Fruit fly (Drosophila melanogaster) whole organism, embryonic: Measurements from ENCODE around the gene mRpL15.
A peak's percentile ranks its signal among the peaks of the same experiment; 100 is the strongest.

Experiments
- B-H2 ChIP-seq: fragments of 200-800 bp; sonication (Bioruptor generic); optimal IDR thresholded peaks from 2 replicates; lab custom pipeline; 2018; ENCODE audit warnings: missing biosample characterization, mild to moderate bottlenecking, missing genetic modification characterization
- CG10209 ChIP-seq: fragments of 200-800 bp; sonication (Bioruptor generic); optimal IDR thresholded peaks from 3 replicates; lab custom pipeline; 2017; ENCODE audit warnings: missing biosample characterization, mild to moderate bottlenecking, missing genetic modification characterization, missing genetic modification reagents
- CG11085 ChIP-seq: fragments of 200-800 bp; sonication (Bioruptor generic); IDR thresholded peaks from 2 replicates; pipeline ENCODE4 v1.3.6; 2022; ENCODE audit warnings: missing biosample characterization, missing genetic modification characterization
- CG11456 ChIP-seq: fragments of 200-800 bp; sonication (Bioruptor generic); IDR thresholded peaks from 3 replicates; pipeline ENCODE4 v1.3.6; 2022; ENCODE audit warnings: missing biosample characterization, missing genetic modification characterization
- CG11560 ChIP-seq: fragments of 200-800 bp; sonication (Bioruptor generic); IDR thresholded peaks from 3 replicates; pipeline ENCODE4 v1.3.6; 2022; ENCODE audit warnings: missing biosample characterization, missing genetic modification characterization
- CG13287 ChIP-seq: fragments of 200-800 bp; sonication (Bioruptor generic); IDR thresholded peaks from 2 replicates; pipeline ENCODE4 v1.3.6; 2022; ENCODE audit warnings: missing biosample characterization, missing genetic modification characterization; ENCODE audit not compliant: partially characterized antibody
- CG13424 ChIP-seq: fragments of 200-800 bp; sonication (Bioruptor generic); optimal IDR thresholded peaks from 2 replicates; lab custom pipeline; 2019; ENCODE audit warnings: missing biosample characterization, mild to moderate bottlenecking, missing genetic modification characterization, moderate library complexity
- CG14014 ChIP-seq: fragments of 200-800 bp; sonication (Bioruptor generic); IDR thresholded peaks from 2 replicates; pipeline ENCODE4 v1.3.6; 2022; ENCODE audit warnings: missing biosample characterization, missing genetic modification characterization
- CG14050 ChIP-seq: fragments of 200-800 bp; sonication (Bioruptor generic); IDR thresholded peaks from 3 replicates; pipeline ENCODE4 v1.3.6; 2022; ENCODE audit warnings: missing biosample characterization, missing genetic modification characterization
- CG15011 ChIP-seq: fragments of 200-800 bp; sonication (Bioruptor generic); optimal IDR thresholded peaks from 3 replicates; lab custom pipeline; 2018; ENCODE audit warnings: missing biosample characterization, mild to moderate bottlenecking, missing genetic modification characterization
- CG17359 ChIP-seq: fragments of 200-800 bp; sonication (Bioruptor generic); optimal IDR thresholded peaks from 3 replicates; lab custom pipeline; 2018; ENCODE audit warnings: missing biosample characterization, mild to moderate bottlenecking, missing genetic modification characterization, moderate library complexity
- CG4730 ChIP-seq: fragments of 200-800 bp; sonication (Bioruptor generic); IDR thresholded peaks from 2 replicates; pipeline ENCODE4 v1.3.6; 2022; ENCODE audit warnings: missing biosample characterization, missing genetic modification characterization
- CG7745 ChIP-seq: fragments of 200-800 bp; sonication (Bioruptor generic); optimal IDR thresholded peaks from 2 replicates; lab custom pipeline; 2018; ENCODE audit warnings: missing biosample characterization, mild to moderate bottlenecking, missing genetic modification characterization, moderate library complexity
- CG8089 ChIP-seq: fragments of 200-800 bp; sonication (Bioruptor generic); optimal IDR thresholded peaks from 3 replicates; lab custom pipeline; 2016; ENCODE audit warnings: missing biosample characterization, missing genetic modification characterization
- CG8388 ChIP-seq: fragments of 200-800 bp; sonication (Bioruptor generic); optimal IDR thresholded peaks from 2 replicates; lab custom pipeline; 2019; ENCODE audit warnings: missing biosample characterization, mild to moderate bottlenecking, missing genetic modification characterization, moderate library complexity
- CG9437 ChIP-seq: fragments of 200-800 bp; sonication (Bioruptor generic); optimal IDR thresholded peaks from 2 replicates; lab custom pipeline; 2018; ENCODE audit warnings: missing biosample characterization, mild to moderate bottlenecking, missing genetic modification characterization
- Dad ChIP-seq: fragments of 200-800 bp; sonication (Bioruptor generic); optimal IDR thresholded peaks from 3 replicates; lab custom pipeline; 2016; ENCODE audit warnings: missing biosample characterization, missing genetic modification characterization
- Dbx ChIP-seq: fragments of 200-800 bp; sonication (Bioruptor generic); IDR thresholded peaks from 3 replicates; pipeline ENCODE4 v1.3.6; 2022; ENCODE audit warnings: missing biosample characterization, missing genetic modification characterization
- H2.0 ChIP-seq: fragments of 200-800 bp; sonication (Bioruptor generic); IDR thresholded peaks from 2 replicates; pipeline ENCODE4 v1.3.6; 2022; ENCODE audit warnings: missing biosample characterization, missing genetic modification characterization
- Hmr ChIP-seq: fragments of 200-800 bp; sonication (Bioruptor generic); optimal IDR thresholded peaks from 3 replicates; lab custom pipeline; 2017; ENCODE audit warnings: mild to moderate bottlenecking, missing biosample characterization, missing genetic modification reagents, missing genetic modification characterization
- Hr51 ChIP-seq, 2 experiments: fragments of 200-800 bp; sonication (Bioruptor generic); optimal IDR thresholded peaks; 2 replicates in 1 of 2; 3 replicates in 1 of 2; lab custom pipeline; 2016 to 2018; ENCODE audit warnings: missing biosample characterization in 2 of 2, missing genetic modification characterization in 2 of 2, mild to moderate bottlenecking in 1 of 2, moderate library complexity in 1 of 2
- Hsf ChIP-seq: fragments of 200-800 bp; sonication (Bioruptor generic); optimal IDR thresholded peaks from 3 replicates; lab custom pipeline; 2016; ENCODE audit warnings: missing biosample characterization, missing genetic modification characterization
- Jarid2 ChIP-seq: fragments of 200-800 bp; sonication (Bioruptor generic); optimal IDR thresholded peaks from 3 replicates; lab custom pipeline; 2017; ENCODE audit warnings: mild to moderate bottlenecking, missing biosample characterization, missing genetic modification reagents, missing genetic modification characterization
- MBD-R2 ChIP-seq: fragments of 200-800 bp; sonication (Bioruptor generic); IDR thresholded peaks from 2 replicates; pipeline ENCODE4 v1.3.6; 2022; ENCODE audit warnings: missing biosample characterization, missing genetic modification characterization
- MTF-1 ChIP-seq: fragments of 200-800 bp; sonication (Bioruptor generic); optimal IDR thresholded peaks from 2 replicates; lab custom pipeline; 2018; ENCODE audit warnings: missing biosample characterization, mild to moderate bottlenecking, missing genetic modification characterization, borderline replicate concordance
- Max ChIP-seq: fragments of 200-800 bp; sonication (Bioruptor generic); optimal IDR thresholded peaks from 2 replicates; lab custom pipeline; 2016; ENCODE audit warnings: missing biosample characterization, mild to moderate bottlenecking, missing genetic modification characterization
- NFAT ChIP-seq: fragments of 200-800 bp; sonication (Bioruptor generic); IDR thresholded peaks from 2 replicates; pipeline ENCODE4 v1.3.6; 2022; ENCODE audit warnings: missing biosample characterization, missing genetic modification characterization
- NfI ChIP-seq: fragments of 200-800 bp; sonication (Bioruptor generic); optimal IDR thresholded peaks from 3 replicates; lab custom pipeline; 2018; ENCODE audit warnings: missing biosample characterization, mild to moderate bottlenecking, missing genetic modification characterization, moderate library complexity
- Optix ChIP-seq: fragments of 200-800 bp; sonication (Bioruptor generic); IDR thresholded peaks from 3 replicates; pipeline ENCODE4 v1.3.6; 2022; ENCODE audit warnings: missing biosample characterization, missing genetic modification characterization
- Ssrp ChIP-seq: fragments of 200-800 bp; sonication (Bioruptor generic); optimal IDR thresholded peaks from 2 replicates; lab custom pipeline; 2018; ENCODE audit warnings: missing biosample characterization, mild to moderate bottlenecking, missing genetic modification characterization, moderate library complexity
- bab2 ChIP-seq: fragments of 200-800 bp; sonication (Bioruptor generic); optimal IDR thresholded peaks from 2 replicates; lab custom pipeline; 2016; ENCODE audit warnings: missing biosample characterization, missing genetic modification characterization
- cas ChIP-seq: fragments of 200-800 bp; sonication (Bioruptor generic); IDR thresholded peaks from 2 replicates; pipeline ENCODE4 v1.3.6; 2022; ENCODE audit warnings: missing biosample characterization, missing genetic modification characterization
- cato ChIP-seq: fragments of 200-800 bp; sonication (Bioruptor generic); optimal IDR thresholded peaks from 2 replicates; lab custom pipeline; 2016; ENCODE audit warnings: missing biosample characterization, missing genetic modification characterization, borderline replicate concordance
- chinmo ChIP-seq: fragments of 200-800 bp; sonication (Bioruptor generic); IDR thresholded peaks from 4 replicates; pipeline ENCODE4 v1.3.6; 2022; ENCODE audit warnings: missing biosample characterization, missing genetic modification characterization; ENCODE audit not compliant: partially characterized antibody
- chn ChIP-seq: fragments of 200-800 bp; sonication (Bioruptor generic); optimal IDR thresholded peaks from 2 replicates; lab custom pipeline; 2016; ENCODE audit warnings: missing biosample characterization, missing genetic modification characterization
- corto ChIP-seq: fragments of 200-800 bp; sonication (Bioruptor generic); optimal IDR thresholded peaks from 2 replicates; lab custom pipeline; 2016; ENCODE audit warnings: missing biosample characterization, mild to moderate bottlenecking, missing genetic modification characterization, moderate library complexity
- croc ChIP-seq: fragments of 200-800 bp; sonication (Bioruptor generic); conservative IDR thresholded peaks from 3 replicates; pipeline ENCODE4 v1.3.6; 2022; ENCODE audit warnings: missing biosample characterization, missing genetic modification characterization
- emc ChIP-seq: fragments of 200-800 bp; sonication (Bioruptor generic); optimal IDR thresholded peaks from 2 replicates; lab custom pipeline; 2016; ENCODE audit warnings: missing biosample characterization, missing genetic modification characterization
- esg ChIP-seq: fragments of 200-800 bp; sonication (Bioruptor generic); conservative IDR thresholded peaks from 2 replicates; pipeline ENCODE4 v1.3.6; 2022; ENCODE audit warnings: missing biosample characterization, missing genetic modification characterization
- eve ChIP-seq, 2 experiments: fragments of >200 bp; optimal IDR thresholded peaks; 2 replicates each; lab custom pipeline; 2017; ENCODE audit warnings: missing biosample characterization in 2 of 2, missing genetic modification characterization in 2 of 2
- lola ChIP-seq, 3 experiments: fragments of >200 bp in 2 of 3; fragments of 200-800 bp in 1 of 3; sonication (Bioruptor generic) in 1 of 3; optimal IDR thresholded peaks; 2 replicates each; lab custom pipeline; 2017 to 2019; ENCODE audit warnings: missing biosample characterization in 3 of 3, missing genetic modification characterization in 3 of 3, mild to moderate bottlenecking in 1 of 3, moderate library complexity in 1 of 3
- luna ChIP-seq: fragments of 200-800 bp; sonication (Bioruptor generic); optimal IDR thresholded peaks from 2 replicates; lab custom pipeline; 2016; ENCODE audit warnings: missing biosample characterization, missing genetic modification characterization
- slbo ChIP-seq: fragments of 200-800 bp; sonication (Bioruptor generic); IDR thresholded peaks from 2 replicates; pipeline ENCODE4 v1.3.6; 2022; ENCODE audit warnings: missing biosample characterization, missing genetic modification characterization
- slou ChIP-seq: fragments of 200-800 bp; sonication (Bioruptor generic); optimal IDR thresholded peaks from 3 replicates; lab custom pipeline; 2016; ENCODE audit warnings: missing biosample characterization, missing genetic modification characterization
- sob ChIP-seq: fragments of 200-800 bp; sonication (Bioruptor generic); IDR thresholded peaks from 2 replicates; pipeline ENCODE4 v1.3.6; 2022; ENCODE audit warnings: missing biosample characterization, missing genetic modification characterization
- tin ChIP-seq: fragments of 200-800 bp; sonication (Bioruptor generic); optimal IDR thresholded peaks from 3 replicates; lab custom pipeline; 2016; ENCODE audit warnings: missing biosample characterization, missing genetic modification characterization
- unc-4 ChIP-seq: fragments of 200-800 bp; sonication (Bioruptor generic); IDR thresholded peaks from 2 replicates; pipeline ENCODE4 v1.3.6; 2022; ENCODE audit warnings: missing biosample characterization, missing genetic modification characterization; ENCODE audit not compliant: partially characterized antibody
- vnd ChIP-seq: fragments of 200-800 bp; sonication (Bioruptor generic); IDR thresholded peaks from 3 replicates; pipeline ENCODE4 v1.3.6; 2022; ENCODE audit warnings: missing biosample characterization, missing genetic modification characterization; ENCODE audit not compliant: partially characterized antibody
- zfh1 ChIP-seq: fragments of 200-800 bp; sonication (Bioruptor generic); IDR thresholded peaks from 3 replicates; pipeline ENCODE4 v1.3.6; 2022; ENCODE audit warnings: missing biosample characterization, missing genetic modification characterization

The mRpL15 gene

dm6 chr3L:20470991-20471498 is 35.0 kb upstream of the mRpL15 start (continued):
- TF ChIP-seq CG11560 (tag; lab: Robert Waterston, UW) (no peak), CG10209 (peak; percentile 24), Dbx (GFP tag; lab: Robert Waterston, UW) (no peak), Max (GFP tag; lab: Kevin White, UChicago) (peak; percentile 55), cato (GFP tag; lab: Kevin White, UChicago) (no peak), Jarid2 (GFP tag; lab: Kevin White, UChicago) (peak; percentile 9), sob (GFP tag; lab: Robert Waterston, UW) (peak; percentile 52), unc-4 (no peak), CG17359 (tag; lab: Kevin White, UChicago) (peak; percentile 59), CG13424 (tag; lab: Kevin White, UChicago) (peak; percentile 44), slbo (GFP tag; lab: Robert Waterston, UW) (peak; percentile 42; the same call in 1 of the 2 replicates), Hr51 (GFP tag; optimal IDR thresholded peaks at IDR 0.05; lab: Kevin White, UChicago) (peak in 1 of 2 experiments; percentile 70), Dad (no peak), lola (GFP tag; optimal IDR thresholded peaks at IDR 0.05; lab: Kevin White, UChicago) (no peak), Optix (GFP tag; lab: Robert Waterston, UW) (peak; percentile 61; the same call in 2 of the 3 replicates), Hmr (peak; percentile 42), eve (GFP tag; optimal IDR thresholded peaks at IDR 0.05; lab: Kevin White, UChicago) (peak in 1 of 2 experiments; percentile 54), tin (GFP tag; lab: Kevin White, UChicago) (peak; percentile 48), CG13287 (GFP tag; lab: Robert Waterston, UW) (no peak), chinmo (GFP tag; lab: Robert Waterston, UW) (peak; percentile 84), MBD-R2 (GFP tag; lab: Robert Waterston, UW) (peak; percentile 30; the same call in 1 of the 2 replicates), vnd (GFP tag; lab: Robert Waterston, UW) (no peak), zfh1 (GFP tag; lab: Robert Waterston, UW) (peak; percentile 65; the same call in 1 of the 3 replicates), CG14050 (GFP tag; lab: Robert Waterston, UW) (peak; percentile 58), B-H2 (GFP tag; lab: Kevin White, UChicago) (no peak), CG8089 (GFP tag; lab: Kevin White, UChicago) (no peak), CG11456 (GFP tag; lab: Robert Waterston, UW) (no peak), CG11085 (GFP tag; lab: Robert Waterston, UW) (no peak), croc (GFP tag; lab: Robert Waterston, UW) (peak; percentile 13; the same call in 1 of the 3 replicates), bab2 (GFP tag; lab: Kevin White, UChicago) (no peak), Hsf (GFP tag; lab: Kevin White, UChicago) (peak; percentile 16), emc (no peak), cas (GFP tag; lab: Robert Waterston, UW) (no peak), CG14014 (GFP tag; lab: Robert Waterston, UW) (peak; percentile 58; the same call in 1 of the 2 replicates), CG8388 (GFP tag; lab: Kevin White, UChicago) (peak; percentile 42), corto (GFP tag; lab: Kevin White, UChicago) (no peak), MTF-1 (GFP tag; lab: Kevin White, UChicago) (peak; percentile 25), CG7745 (no peak), CG15011 (GFP tag; lab: Kevin White, UChicago) (peak; percentile 0), slou (GFP tag; lab: Kevin White, UChicago) (no peak), NfI (peak; percentile 46), NFAT (no peak), CG9437 (GFP tag; lab: Kevin White, UChicago) (no peak), CG4730 (GFP tag; lab: Robert Waterston, UW) (0 out of 2 replicates have a peak, but pooled peaks have one; percentile 19), H2.0 (GFP tag; lab: Robert Waterston, UW) (peak; percentile 54), esg (GFP tag; lab: Robert Waterston, UW) (peak; percentile 22; the same call in 1 of the 2 replicates), chn (no peak), Ssrp (peak; percentile 19), luna (GFP tag; lab: Kevin White, UChicago) (no peak)
